Worm (Caenorhabditis elegans) whole organism, L4/young adult: ENCODE data around the gene mtch-1.

Experiments
- W03F9.2 ChIP-seq: fragments of 150-350 bp; optimal IDR thresholded peaks from 2 replicates; lab custom pipeline; 2014; ENCODE audit warnings: missing biosample characterization, missing genetic modification characterization
- dao-5 ChIP-seq: sonication (generic microtip); optimal IDR thresholded peaks from 2 replicates; lab custom pipeline; 2016; ENCODE audit warnings: missing genotype, missing genetic modification characterization, moderate library complexity, missing compliant biosample characterization
- him-1 ChIP-seq: sonication (generic microtip); optimal IDR thresholded peaks from 2 replicates; lab custom pipeline; 2016; ENCODE audit warnings: missing genotype, missing genetic modification reagents, missing genetic modification characterization, missing compliant biosample characterization

ce11 chrII:7323317-7323716 lies 50.6 kb downstream of the mtch-1 start:
- no peak for TF ChIP-seq him-1
- no peak for TF ChIP-seq dao-5 (tag; lab: Kevin White, UChicago)
- TF ChIP-seq W03F9.2 (tag; lab: Kevin White, UChicago) = no peak
